Fruit fly (Drosophila melanogaster) whole organism, adult: Measurements from ENCODE around the gene Or85a.

Source experiments
- CG12768 ChIP-seq: fragments of 200-800 bp; sonication (Bioruptor generic); optimal IDR thresholded peaks from 2 replicates; lab custom pipeline; 2017; ENCODE audit warnings: missing biosample characterization, missing genetic modification characterization, mild to moderate bottlenecking, moderate library complexity, missing genetic modification reagents
- CG14711 ChIP-seq: fragments of 200-800 bp; sonication (Bioruptor generic); optimal IDR thresholded peaks from 2 replicates; lab custom pipeline; 2018; ENCODE audit warnings: missing biosample characterization, mild to moderate bottlenecking, missing genetic modification characterization, moderate library complexity
- CG33017 ChIP-seq: fragments of 200-800 bp; sonication (Bioruptor generic); optimal IDR thresholded peaks from 2 replicates; lab custom pipeline; 2018; ENCODE audit warnings: missing biosample characterization, mild to moderate bottlenecking, missing genetic modification characterization, moderate library complexity
- Hr96 ChIP-seq: fragments of 200-800 bp; sonication (Bioruptor generic); optimal IDR thresholded peaks from 2 replicates; lab custom pipeline; 2016; ENCODE audit warnings: missing biosample characterization, missing genetic modification characterization
- bab1 ChIP-seq: fragments of 200-800 bp; sonication (Bioruptor generic); optimal IDR thresholded peaks from 3 replicates; lab custom pipeline; 2019; ENCODE audit warnings: missing biosample characterization, mild to moderate bottlenecking, missing genetic modification characterization, moderate library complexity

DNA sequence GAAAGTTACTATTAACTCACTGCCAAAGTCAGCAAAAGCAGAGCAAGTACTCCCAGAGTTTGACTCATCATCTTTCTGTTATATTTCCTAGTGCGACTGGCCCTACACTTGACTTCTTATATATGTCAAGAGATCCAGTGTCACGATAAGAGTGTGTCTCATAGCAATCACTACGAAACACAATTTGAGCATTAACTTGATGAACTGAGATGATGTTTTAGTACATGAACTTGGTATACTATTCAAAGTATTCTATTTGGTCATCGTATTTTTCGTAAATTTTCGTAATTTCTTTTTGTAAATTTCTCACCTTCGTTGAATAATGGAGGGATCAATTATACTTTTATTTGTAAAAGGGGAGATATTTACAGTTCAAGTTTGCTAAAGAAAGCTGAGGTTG is 31.1 kb upstream of the Or85a start, which contains the start of gene CG11672:
- TF ChIP-seq bab1 (GFP tag; lab: Kevin White, UChicago), result no peak
- no peak for TF ChIP-seq CG33017 (tag; lab: Kevin White, UChicago)
- TF ChIP-seq Hr96 (GFP tag; lab: Kevin White, UChicago), result no peak
- no peak for TF ChIP-seq CG14711 (tag; lab: Kevin White, UChicago)
- TF ChIP-seq CG12768 (GFP tag; lab: Kevin White, UChicago), result no peak
